Worm (Caenorhabditis elegans) whole organism, L4/young adult: ENCODE data around the gene bath-26.
"Not testable (repeated sequence)": the region's sequence is repeated elsewhere in the genome, so short reads cannot be mapped to it uniquely, and the experiment has no call there.

ENCODE experiments used
- W03F9.2 ChIP-seq: fragments of 150-350 bp; optimal IDR thresholded peaks from 2 replicates; lab custom pipeline; 2014; ENCODE audit warnings: missing biosample characterization, missing genetic modification characterization
- dao-5 ChIP-seq: sonication (generic microtip); optimal IDR thresholded peaks from 2 replicates; lab custom pipeline; 2016; ENCODE audit warnings: missing genotype, missing genetic modification characterization, moderate library complexity, missing compliant biosample characterization
- him-1 ChIP-seq: sonication (generic microtip); optimal IDR thresholded peaks from 2 replicates; lab custom pipeline; 2016; ENCODE audit warnings: missing genotype, missing genetic modification reagents, missing genetic modification characterization, missing compliant biosample characterization

DNA sequence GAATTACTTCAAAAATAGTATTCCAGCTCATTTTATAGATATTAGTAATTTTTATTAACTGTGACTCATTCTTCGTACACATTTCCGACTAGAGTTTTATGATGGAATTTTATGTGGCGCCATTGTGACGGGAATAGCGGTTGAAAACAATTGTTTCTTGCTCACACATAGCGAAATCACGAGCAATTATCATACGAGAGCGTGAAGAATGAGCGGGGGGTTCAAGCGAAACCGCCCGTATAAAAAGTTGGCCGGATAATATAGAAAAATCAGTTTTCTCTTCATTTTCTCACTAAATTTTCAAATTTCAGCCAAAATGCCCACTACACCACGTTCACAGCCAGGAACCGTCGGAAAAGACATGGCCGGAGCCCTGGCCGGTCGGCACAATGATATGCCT is 32.9 kb upstream of the bath-26 start, which contains the start of gene C08E3.1:
- TF ChIP-seq dao-5, him-1, W03F9.2 (tag; lab: Kevin White, UChicago): not testable (repeated sequence)
